Worm (Caenorhabditis elegans) whole organism, young adult: ENCODE measurements around the gene F35D11.4.

ENCODE experiments used
- B0336.3 ChIP-seq: fragments of 200-800 bp; sonication (Bioruptor generic); IDR thresholded peaks from 2 replicates; pipeline ENCODE4 v1.3.6; 2022; ENCODE audit warnings: missing genetic modification characterization, missing compliant biosample characterization
- F55B11.4 ChIP-seq: sonication (generic microtip); optimal IDR thresholded peaks from 2 replicates; lab custom pipeline; 2016; ENCODE audit warnings: missing compliant biosample characterization, missing genetic modification characterization, borderline replicate concordance; ENCODE audit not compliant: insufficient read depth
- F57C9.4 ChIP-seq: sonication (generic microtip); optimal IDR thresholded peaks from 2 replicates; lab custom pipeline; 2017; ENCODE audit warnings: mild to moderate bottlenecking, missing genetic modification characterization, missing compliant biosample characterization
- Y56A3A.18 ChIP-seq: fragments of 200-800 bp; sonication (Bioruptor generic); IDR thresholded peaks from 2 replicates; pipeline ENCODE4 v1.3.6; 2022; ENCODE audit warnings: missing genetic modification reagents, missing genetic modification characterization, missing compliant biosample characterization
- attf-6 ChIP-seq: fragments of 200-800 bp; sonication (Bioruptor generic); IDR thresholded peaks from 2 replicates; pipeline ENCODE4 v1.3.6; 2022; ENCODE audit warnings: missing genetic modification reagents, missing genetic modification characterization, missing compliant biosample characterization
- bed-1 ChIP-seq: fragments of 200-800 bp; sonication (Bioruptor generic); IDR thresholded peaks from 2 replicates; pipeline ENCODE4 v1.3.6; 2022; ENCODE audit warnings: missing genetic modification reagents, missing genetic modification characterization, missing compliant biosample characterization
- ceh-27 ChIP-seq: fragments of 200-800 bp; sonication (Bioruptor generic); optimal IDR thresholded peaks from 2 replicates; lab custom pipeline; 2018; ENCODE audit warnings: mild to moderate bottlenecking, missing genetic modification characterization, moderate library complexity, missing compliant biosample characterization
- dox-1 ChIP-seq: fragments of 200-800 bp; sonication (Bioruptor generic); IDR thresholded peaks from 2 replicates; pipeline ENCODE4 v1.3.6; 2022; ENCODE audit warnings: missing genetic modification reagents, missing genetic modification characterization, missing compliant biosample characterization
- dpff-1 ChIP-seq: sonication (generic microtip); optimal IDR thresholded peaks from 2 replicates; lab custom pipeline; 2017; ENCODE audit warnings: mild to moderate bottlenecking, missing genetic modification characterization, missing compliant biosample characterization
- fkh-3 ChIP-seq: sonication (generic microtip); optimal IDR thresholded peaks from 2 replicates; lab custom pipeline; 2016; ENCODE audit warnings: mild to moderate bottlenecking, missing genetic modification characterization, missing compliant biosample characterization
- lir-1 ChIP-seq: fragments of 200-800 bp; sonication (Bioruptor generic); conservative IDR thresholded peaks from 2 replicates; pipeline ENCODE4 v1.3.6; 2022; ENCODE audit warnings: missing genetic modification reagents, missing genetic modification characterization, missing compliant biosample characterization
- nhr-90 ChIP-seq: sonication (generic microtip); optimal IDR thresholded peaks from 2 replicates; lab custom pipeline; 2016; ENCODE audit warnings: missing genotype, mild to moderate bottlenecking, missing genetic modification characterization, missing compliant biosample characterization
- unc-62 ChIP-seq: fragments of 150-350 bp; optimal IDR thresholded peaks from 2 replicates; lab custom pipeline; 2014; ENCODE audit warnings: missing biosample characterization, missing genetic modification reagents, missing genetic modification characterization

DNA sequence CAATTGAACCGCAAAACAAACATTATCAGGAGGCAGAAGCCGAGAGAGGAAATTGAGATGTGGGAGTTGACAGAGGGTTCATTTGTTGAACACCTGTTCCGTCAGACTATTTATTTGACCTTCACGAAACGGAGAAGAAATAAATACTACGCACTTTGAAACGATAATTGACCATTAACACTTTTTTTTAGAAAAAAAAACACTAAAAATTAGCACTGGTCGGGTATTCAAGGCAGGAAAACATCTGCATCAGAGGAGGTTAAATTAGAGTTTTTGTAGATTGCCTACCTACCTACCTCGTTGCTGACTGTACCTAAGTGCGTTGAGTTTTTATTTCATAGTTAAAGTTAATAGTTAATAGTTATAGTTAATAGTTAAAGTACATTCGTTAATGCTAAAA lies 46.8 kb downstream of the F35D11.4 start:
- TF ChIP-seq dpff-1 (tag; lab: Kevin White, UChicago) (no peak), bed-1 (GFP tag; lab: Robert Waterston, UW) (no peak), F57C9.4 (tag; lab: Kevin White, UChicago) (no peak), nhr-90 (no peak), F55B11.4 (no peak), lir-1 (no peak), B0336.3 (GFP tag; lab: Robert Waterston, UW) (no peak), ceh-27 (GFP tag; lab: Kevin White, UChicago) (no peak), Y56A3A.18 (GFP tag; lab: Robert Waterston, UW) (no peak), fkh-3 (tag; lab: Kevin White, UChicago) (no peak), unc-62 (GFP tag; lab: Kevin White, UChicago) (no peak), attf-6 (GFP tag; lab: Robert Waterston, UW) (no peak), dox-1 (no peak)
